Fruit fly (Drosophila melanogaster) whole organism, wandering third instar larva: ENCODE measurements around the gene CG8478.

Experiments
- dsf ChIP-seq: sonication (Bioruptor generic); optimal IDR thresholded peaks from 2 replicates; lab custom pipeline; 2016; ENCODE audit warnings: missing biosample characterization, missing genetic modification characterization, borderline replicate concordance
- lola ChIP-seq: fragments of >200 bp; optimal IDR thresholded peaks from 2 replicates; lab custom pipeline; 2017; ENCODE audit warnings: missing biosample characterization, missing genetic modification characterization
- pan ChIP-seq: fragments of >200 bp; optimal IDR thresholded peaks from 2 replicates; lab custom pipeline; 2017

- TF ChIP-seq pan (lab: Kevin White, UChicago) (no peak), dsf (no peak), lola (GFP tag; lab: Kevin White, UChicago) (no peak)
Observed at dm6 chr3R:9779764-9780163, 16.3 kb downstream of the CG8478 start, which contains the start of gene CG12947.
